Worm (Caenorhabditis elegans) whole organism, L2 larva: ENCODE results near the gene fask-1.

Experiments
- blmp-1 ChIP-seq: sonication (generic microtip); optimal IDR thresholded peaks from 2 replicates; lab custom pipeline; 2017; ENCODE audit warnings: missing genetic modification characterization, mild to moderate bottlenecking, missing compliant biosample characterization, antibody characterized with exemption, moderate library complexity; ENCODE audit not compliant: insufficient read depth
- ceh-16 ChIP-seq: fragments of 150-350 bp; optimal IDR thresholded peaks from 2 replicates; lab custom pipeline; 2014; ENCODE audit warnings: missing biosample characterization, missing genetic modification characterization
- crh-2 ChIP-seq: sonication (generic microtip); optimal IDR thresholded peaks from 2 replicates; lab custom pipeline; 2017; ENCODE audit warnings: missing biosample characterization, missing genetic modification characterization
- lin-39 ChIP-seq: fragments of 150-350 bp; optimal IDR thresholded peaks from 2 replicates; lab custom pipeline; 2014; ENCODE audit warnings: missing biosample characterization, missing genetic modification reagents, missing genetic modification characterization
- lsy-2 ChIP-seq, 2 experiments: fragments of 150-350 bp in 1 of 2; sonication (generic microtip) in 1 of 2; optimal IDR thresholded peaks; 2 replicates each; lab custom pipeline; 2014 to 2017; ENCODE audit warnings: missing biosample characterization in 2 of 2, missing genetic modification characterization in 2 of 2
- nhr-11 ChIP-seq: fragments of 150-350 bp; optimal IDR thresholded peaks from 2 replicates; lab custom pipeline; 2014; ENCODE audit warnings: missing biosample characterization, missing genetic modification characterization
- nhr-23 ChIP-seq: fragments of 150-350 bp; optimal IDR thresholded peaks from 2 replicates; lab custom pipeline; 2014; ENCODE audit warnings: missing biosample characterization, missing genetic modification reagents, missing genetic modification characterization
- nhr-6 ChIP-seq: fragments of 150-350 bp; optimal IDR thresholded peaks from 2 replicates; lab custom pipeline; 2014; ENCODE audit warnings: missing biosample characterization, missing genetic modification characterization
- nhr-77 ChIP-seq: fragments of 150-350 bp; optimal IDR thresholded peaks from 2 replicates; lab custom pipeline; 2014; ENCODE audit warnings: missing biosample characterization, missing genetic modification characterization
- snpc-4 ChIP-seq: fragments of 150-350 bp; optimal IDR thresholded peaks from 2 replicates; lab custom pipeline; 2014; ENCODE audit warnings: missing biosample characterization, missing genetic modification characterization
- unc-62 ChIP-seq: fragments of 150-350 bp; optimal IDR thresholded peaks from 2 replicates; lab custom pipeline; 2014; ENCODE audit warnings: missing biosample characterization, missing genetic modification reagents, missing genetic modification characterization
- zag-1 ChIP-seq: fragments of 150-350 bp; optimal IDR thresholded peaks from 2 replicates; lab custom pipeline; 2014; ENCODE audit warnings: missing biosample characterization, missing genetic modification characterization
- ztf-4 ChIP-seq: fragments of 150-350 bp; optimal IDR thresholded peaks from 2 replicates; lab custom pipeline; 2014; ENCODE audit warnings: missing biosample characterization, missing genetic modification characterization

- TF ChIP-seq crh-2 (tag; lab: Kevin White, UChicago) (no peak), nhr-11 (tag; lab: Kevin White, UChicago) (no peak), zag-1 (no peak), ztf-4 (tag; lab: Kevin White, UChicago) (no peak), lsy-2 (tag; optimal IDR thresholded peaks at IDR 0.05; lab: Kevin White, UChicago) (no peak), unc-62 (GFP tag; lab: Kevin White, UChicago) (no peak), snpc-4 (no peak), lin-39 (tag; lab: Kevin White, UChicago) (no peak), nhr-77 (tag; lab: Kevin White, UChicago) (no peak), blmp-1 (tag; lab: Kevin White, UChicago) (no peak), ceh-16 (tag; lab: Kevin White, UChicago) (no peak), nhr-23 (tag; lab: Kevin White, UChicago) (no peak), nhr-6 (tag; lab: Kevin White, UChicago) (no peak)
These were observed 5.1 kb upstream of the fask-1 start, which contains the start of gene rfc-3 for ce11 chrIV:13095462-13095861.
